Worm (Caenorhabditis elegans) whole organism, L3 larva: Measurements from ENCODE around the gene lag-2.

Experiments used
- elt-2 ChIP-seq: sonication (generic microtip); optimal IDR thresholded peaks from 2 replicates; lab custom pipeline; 2016; ENCODE audit warnings: missing genetic modification reagents, mild to moderate bottlenecking, missing genetic modification characterization, missing compliant biosample characterization
- lin-15B ChIP-seq: fragments of 150-350 bp; optimal IDR thresholded peaks from 2 replicates; lab custom pipeline; 2014; ENCODE audit warnings: missing biosample characterization, missing genetic modification characterization
- mdl-1 ChIP-seq: fragments of 150-350 bp; optimal IDR thresholded peaks from 2 replicates; lab custom pipeline; 2014; ENCODE audit warnings: missing biosample characterization, missing genetic modification characterization
- nhr-28 ChIP-seq: fragments of 150-350 bp; optimal IDR thresholded peaks from 2 replicates; lab custom pipeline; 2014; ENCODE audit warnings: missing biosample characterization, missing genetic modification characterization
- nhr-76 ChIP-seq: fragments of 150-350 bp; sonication (generic microtip); optimal IDR thresholded peaks from 5 replicates; lab custom pipeline; 2014; ENCODE audit warnings: missing biosample characterization, missing genetic modification characterization
- snpc-4 ChIP-seq: fragments of 150-350 bp; optimal IDR thresholded peaks from 2 replicates; lab custom pipeline; 2014; ENCODE audit warnings: missing biosample characterization, missing genetic modification characterization
- unc-39 ChIP-seq: sonication (generic microtip); optimal IDR thresholded peaks from 4 replicates; lab custom pipeline; 2017; ENCODE audit warnings: missing biosample characterization, missing genetic modification characterization
- ztf-4 ChIP-seq: fragments of 150-350 bp; optimal IDR thresholded peaks from 2 replicates; lab custom pipeline; 2014; ENCODE audit warnings: missing biosample characterization, missing genetic modification characterization

ce11 chrV:3188043-3188442 is at the start of gene lag-2:
- TF ChIP-seq snpc-4 (tag; lab: Kevin White, UChicago) (no peak), lin-15B (tag; lab: Kevin White, UChicago) (no peak), elt-2 (tag; lab: Kevin White, UChicago) (no peak), nhr-28 (tag; lab: Kevin White, UChicago) (no peak), nhr-76 (tag; lab: Kevin White, UChicago) (no peak), unc-39 (tag; lab: Kevin White, UChicago) (no peak), mdl-1 (tag; lab: Kevin White, UChicago) (no peak), ztf-4 (tag; lab: Kevin White, UChicago) (no peak)
